Worm (Caenorhabditis elegans): ENCODE measurements around the gene uso-1.

The uso-1 gene

ce11 chrIV:13429240-13429639 lies 25.4 kb downstream of the uso-1 start, which contains the start of gene K09B11.4:
K09B11.4 (plus strand) TSS chrIV:13429540.
- no peak for TF ChIP-seq fkh-8 (tag; optimal IDR thresholded peaks at IDR 0.05)
- no peak for TF ChIP-seq nhr-20 (tag; optimal IDR thresholded peaks at IDR 0.05)
- no peak for TF ChIP-seq lsy-2 (tag; optimal IDR thresholded peaks at IDR 0.05)
- no peak for TF ChIP-seq unc-62 (GFP tag; optimal IDR thresholded peaks at IDR 0.05)
- no peak for TF ChIP-seq rnt-1 (tag; optimal IDR thresholded peaks at IDR 0.05)
- no peak for TF ChIP-seq lir-3 (tag; optimal IDR thresholded peaks at IDR 0.05; ENCODE audit: poor library complexity)
- TF ChIP-seq dpl-1 (GFP tag; optimal IDR thresholded peaks at IDR 0.05), result no peak
- TF ChIP-seq xbp-1 (tag; optimal IDR thresholded peaks at IDR 0.05), result no peak
- no peak for TF ChIP-seq alr-1 (tag; optimal IDR thresholded peaks at IDR 0.05; ENCODE audit: borderline replicate concordance)
- TF ChIP-seq zag-1 (tag; optimal IDR thresholded peaks at IDR 0.05), result no peak

- TF ChIP-seq tlp-1 (tag; optimal IDR thresholded peaks at IDR 0.05) (no peak), ceh-88 (GFP tag; IDR thresholded peaks at IDR 0.05) (no peak), snu-23 (GFP tag; optimal IDR thresholded peaks at IDR 0.05) (no peak), blmp-1 (tag; optimal IDR thresholded peaks at IDR 0.05) (no peak), nhr-20 (tag; optimal IDR thresholded peaks at IDR 0.05) (no peak), mep-1 (tag; optimal IDR thresholded peaks at IDR 0.05) (no peak), lir-3 (tag; optimal IDR thresholded peaks at IDR 0.05; ENCODE audit: poor library complexity) (no peak), dpl-1 (GFP tag; optimal IDR thresholded peaks at IDR 0.05) (no peak), pax-3 (tag; optimal IDR thresholded peaks at IDR 0.05) (no peak), mdl-1 (tag; optimal IDR thresholded peaks at IDR 0.05) (no peak), nhr-47 (tag; optimal IDR thresholded peaks at IDR 0.05) (no peak), mef-2 (tag; optimal IDR thresholded peaks at IDR 0.05) (no peak), ceh-63 (GFP tag; optimal IDR thresholded peaks at IDR 0.05) (no peak), C16A3.4 (tag; optimal IDR thresholded peaks at IDR 0.05) (no peak)
Measured at ce11 chrIV:13422200-13422599, 32.4 kb downstream of the uso-1 start, which contains the start of gene nol-9. nol-9 (plus strand) TSS chrIV:13422500.

- TF ChIP-seq blmp-1 (tag; optimal IDR thresholded peaks at IDR 0.05) (peak; percentile 27), lsy-2 (tag; optimal IDR thresholded peaks at IDR 0.05) (peak in 1 of 2 experiments; percentile 26), ceh-88 (GFP tag; IDR thresholded peaks at IDR 0.05) (no peak), mep-1 (tag; optimal IDR thresholded peaks at IDR 0.05) (peak; percentile 32), lin-35 (GFP tag; optimal IDR thresholded peaks at IDR 0.05) (peak in 1 of 2 experiments; percentile 24), isw-1 (GFP tag; IDR thresholded peaks at IDR 0.05) (no peak), efl-1 (optimal IDR thresholded peaks at IDR 0.05) (no peak), efl-1 (GFP tag; optimal IDR thresholded peaks at IDR 0.05 in 1 of 2) (peak in 1 of 2 experiments; percentile 5), dpl-1 (GFP tag; optimal IDR thresholded peaks at IDR 0.05) (peak in 1 of 3 experiments; percentile 31)
Measured at ce11 chrIV:13415739-13416271, 38.8 kb downstream of the uso-1 start, which contains the start of the genes pik-1 and aptf-2. pik-1 (plus strand) TSS chrIV:13416041. aptf-2 (minus strand) TSS chrIV:13416051.

- no peak for TF ChIP-seq sup-37 (GFP tag; optimal IDR thresholded peaks at IDR 0.05)
- TF ChIP-seq mdl-1 (tag; optimal IDR thresholded peaks at IDR 0.05), result peak in 1 of 2 experiments; percentile 59
- peak; percentile 13 to 37 for TF ChIP-seq lin-35 (GFP tag; optimal IDR thresholded peaks at IDR 0.05)
- TF ChIP-seq hpl-2 (GFP tag; optimal IDR thresholded peaks at IDR 0.05), result no peak
- peak; percentile 11 for TF ChIP-seq blmp-1 (tag; optimal IDR thresholded peaks at IDR 0.05)
- TF ChIP-seq snu-23 (GFP tag; optimal IDR thresholded peaks at IDR 0.05), result peak; percentile 27
- no peak for TF ChIP-seq ces-1 (GFP tag; optimal IDR thresholded peaks at IDR 0.05)
- TF ChIP-seq dpl-1 (GFP tag; optimal IDR thresholded peaks at IDR 0.05), result peak in 1 of 3 experiments; percentile 19
- no peak for TF ChIP-seq tlp-1 (tag; optimal IDR thresholded peaks at IDR 0.05)
- 0 out of 2 replicates have a peak, but pooled peaks have one; percentile 29 for TF ChIP-seq grh-1 (GFP tag; IDR thresholded peaks at IDR 0.05)
Measured at ce11 chrIV:13412845-13413383, 41.7 kb downstream of the uso-1 start, which contains the start of gene gcl-1. gcl-1 (minus strand) TSS chrIV:13412895.

- TF ChIP-seq mep-1 (tag; optimal IDR thresholded peaks at IDR 0.05) (no peak), blmp-1 (tag; optimal IDR thresholded peaks at IDR 0.05) (peak; percentile 80)
Measured at ce11 chrIV:13408018-13408417, 46.6 kb downstream of the uso-1 start, which contains the start of gene Y62E10A.19. Y62E10A.19 (minus strand) TSS chrIV:13408306.

Data from whole organism, L1 larva.